Worm (Caenorhabditis elegans) whole organism, L4 larva: ENCODE measurements around the gene gem-1.

Experiments
- F44E2.7 ChIP-seq: fragments of 200-800 bp; sonication (Bioruptor generic); IDR thresholded peaks from 2 replicates; pipeline ENCODE4 v2.1.2; 2022; ENCODE audit warnings: missing genetic modification characterization, missing compliant biosample characterization
- Y75B8A.6 ChIP-seq: fragments of 200-800 bp; sonication (Bioruptor generic); IDR thresholded peaks from 2 replicates; pipeline ENCODE4 v1.3.6; 2022; ENCODE audit warnings: missing genetic modification reagents, missing genetic modification characterization, missing compliant biosample characterization
- attf-4 ChIP-seq: sonication (generic microtip); optimal IDR thresholded peaks from 3 replicates; lab custom pipeline; 2017; ENCODE audit warnings: missing biosample characterization, missing genetic modification characterization
- ceh-28 ChIP-seq: fragments of 150-350 bp; optimal IDR thresholded peaks from 2 replicates; lab custom pipeline; 2014; ENCODE audit warnings: missing biosample characterization, missing genetic modification reagents, missing genetic modification characterization
- ceh-32 ChIP-seq: sonication (generic microtip); optimal IDR thresholded peaks from 2 replicates; lab custom pipeline; 2016; ENCODE audit warnings: mild to moderate bottlenecking, missing genetic modification characterization, missing compliant biosample characterization; ENCODE audit not compliant: poor library complexity
- ceh-62 ChIP-seq: sonication (generic microtip); optimal IDR thresholded peaks from 2 replicates; lab custom pipeline; 2017; ENCODE audit warnings: missing biosample characterization, missing genetic modification characterization
- ces-1 ChIP-seq: fragments of 150-350 bp; sonication (generic microtip); optimal IDR thresholded peaks from 4 replicates; lab custom pipeline; 2014; ENCODE audit warnings: missing biosample characterization, missing genetic modification reagents, missing genetic modification characterization
- cey-2 ChIP-seq: sonication (generic microtip); optimal IDR thresholded peaks from 3 replicates; lab custom pipeline; 2017; ENCODE audit warnings: missing genetic modification characterization, mild to moderate bottlenecking, missing compliant biosample characterization, antibody characterized with exemption, borderline replicate concordance; ENCODE audit not compliant: insufficient read depth
- daf-16 ChIP-seq, 3 experiments: sonication (generic microtip); optimal IDR thresholded peaks; 2 replicates each; lab custom pipeline; 2016 to 2017; ENCODE audit warnings: missing genetic modification characterization in 3 of 3, missing genetic modification reagents in 3 of 3, mild to moderate bottlenecking in 2 of 3, missing compliant biosample characterization in 2 of 3, missing biosample characterization in 1 of 3, moderate library complexity in 1 of 3
- dmd-8 ChIP-seq: fragments of 200-800 bp; sonication (Bioruptor generic); IDR thresholded peaks from 2 replicates; pipeline ENCODE4 v1.3.6; 2022; ENCODE audit warnings: missing genetic modification characterization, missing compliant biosample characterization
- dmd-9 ChIP-seq: fragments of 200-800 bp; sonication (Bioruptor generic); IDR thresholded peaks from 2 replicates; pipeline ENCODE4 v1.3.6; 2022; ENCODE audit warnings: missing genetic modification reagents, missing genetic modification characterization, missing compliant biosample characterization
- dpl-1 ChIP-seq: fragments of 150-350 bp; optimal IDR thresholded peaks from 2 replicates; lab custom pipeline; 2014; ENCODE audit warnings: missing biosample characterization, missing genetic modification reagents, missing genetic modification characterization
- dve-1 ChIP-seq: sonication (generic microtip); optimal IDR thresholded peaks from 2 replicates; lab custom pipeline; 2017; ENCODE audit warnings: antibody characterized with exemption, mild to moderate bottlenecking, missing genetic modification characterization, missing compliant biosample characterization; ENCODE audit not compliant: insufficient read depth
- egl-43 ChIP-seq: fragments of 200-800 bp; sonication (Bioruptor generic); IDR thresholded peaks from 2 replicates; pipeline ENCODE4 v1.3.6; 2022; ENCODE audit warnings: missing genetic modification reagents, missing genetic modification characterization, missing compliant biosample characterization
- fkh-10 ChIP-seq: fragments of 150-350 bp; optimal IDR thresholded peaks from 2 replicates; lab custom pipeline; 2014; ENCODE audit warnings: missing biosample characterization, missing genetic modification reagents, missing genetic modification characterization
- fos-1 ChIP-seq: fragments of 150-350 bp; optimal IDR thresholded peaks from 2 replicates; lab custom pipeline; 2014; ENCODE audit warnings: missing biosample characterization, missing genetic modification characterization
- gei-8 ChIP-seq: fragments of 200-800 bp; sonication (Bioruptor generic); optimal IDR thresholded peaks from 2 replicates; lab custom pipeline; 2018; ENCODE audit warnings: mild to moderate bottlenecking, missing genetic modification characterization, missing compliant biosample characterization
- hlh-11 ChIP-seq: fragments of 200-800 bp; sonication (Bioruptor generic); optimal IDR thresholded peaks from 2 replicates; lab custom pipeline; 2018; ENCODE audit warnings: mild to moderate bottlenecking, missing genetic modification characterization, missing compliant biosample characterization
- hmg-1.1 ChIP-seq: fragments of 200-800 bp; sonication (Bioruptor generic); IDR thresholded peaks from 2 replicates; pipeline ENCODE4 v1.3.6; 2022; ENCODE audit warnings: missing genetic modification reagents, missing genetic modification characterization, missing compliant biosample characterization
- lin-38 ChIP-seq: fragments of 200-800 bp; sonication (Bioruptor generic); IDR thresholded peaks from 2 replicates; pipeline ENCODE4 v1.3.6; 2022; ENCODE audit warnings: missing genetic modification reagents, missing genetic modification characterization, missing compliant biosample characterization
- lir-3 ChIP-seq: sonication (generic microtip); optimal IDR thresholded peaks from 2 replicates; lab custom pipeline; 2016; ENCODE audit warnings: mild to moderate bottlenecking, missing genetic modification characterization, missing compliant biosample characterization
- lsy-2 ChIP-seq, 2 experiments: fragments of 150-350 bp in 1 of 2; sonication (generic microtip) in 1 of 2; optimal IDR thresholded peaks; 2 replicates each; lab custom pipeline; 2014 to 2017; ENCODE audit warnings: missing biosample characterization in 2 of 2, missing genetic modification characterization in 2 of 2
- madf-5 ChIP-seq, 2 experiments: fragments of 200-800 bp; sonication (Bioruptor generic); IDR thresholded peaks; 2 replicates each; pipeline ENCODE4 v1.3.6; 2022; ENCODE audit warnings: missing compliant biosample characterization in 2 of 2, missing genetic modification characterization in 2 of 2
- madf-9 ChIP-seq: fragments of 200-800 bp; sonication (Bioruptor generic); conservative IDR thresholded peaks from 2 replicates; pipeline ENCODE4 v1.3.6; 2022; ENCODE audit warnings: missing genetic modification reagents, missing genetic modification characterization, missing compliant biosample characterization
- mdl-1 ChIP-seq, 2 experiments: fragments of 150-350 bp in 1 of 2; sonication (generic microtip) in 1 of 2; optimal IDR thresholded peaks; 2 replicates each; lab custom pipeline; 2014 to 2017; ENCODE audit warnings: missing biosample characterization in 2 of 2, missing genetic modification characterization in 2 of 2
- mdt-29 ChIP-seq: fragments of 200-800 bp; sonication (Bioruptor generic); IDR thresholded peaks from 2 replicates; pipeline ENCODE4 v1.3.6; 2022; ENCODE audit warnings: missing genetic modification reagents, missing genetic modification characterization, missing compliant biosample characterization
- mep-1 ChIP-seq: fragments of 150-350 bp; sonication (generic microtip); optimal IDR thresholded peaks from 3 replicates; lab custom pipeline; 2014; ENCODE audit warnings: missing biosample characterization, missing genetic modification characterization
- mes-2 ChIP-seq: sonication (generic microtip); optimal IDR thresholded peaks from 2 replicates; lab custom pipeline; 2016; ENCODE audit warnings: missing genotype, mild to moderate bottlenecking, missing genetic modification characterization, missing compliant biosample characterization; ENCODE audit not compliant: poor library complexity, severe bottlenecking
- mxl-2 ChIP-seq: fragments of 200-800 bp; sonication (Bioruptor generic); conservative IDR thresholded peaks from 2 replicates; pipeline ENCODE4 v1.3.6; 2022; ENCODE audit warnings: missing genetic modification reagents, missing genetic modification characterization, missing compliant biosample characterization
- mxl-3 ChIP-seq: fragments of 200-800 bp; sonication (Bioruptor generic); optimal IDR thresholded peaks from 2 replicates; lab custom pipeline; 2018; ENCODE audit warnings: mild to moderate bottlenecking, missing genetic modification characterization, missing compliant biosample characterization
- nhr-10 ChIP-seq: fragments of 150-350 bp; optimal IDR thresholded peaks from 2 replicates; lab custom pipeline; 2014; ENCODE audit warnings: missing biosample characterization, missing genetic modification characterization
- nhr-102 ChIP-seq: sonication (generic microtip); optimal IDR thresholded peaks from 2 replicates; lab custom pipeline; 2016; ENCODE audit warnings: mild to moderate bottlenecking, missing genetic modification characterization, moderate library complexity, missing compliant biosample characterization
- nhr-11 ChIP-seq: fragments of 150-350 bp; optimal IDR thresholded peaks from 2 replicates; lab custom pipeline; 2014; ENCODE audit warnings: missing biosample characterization, missing genetic modification characterization
- nhr-237 ChIP-seq: sonication (generic microtip); optimal IDR thresholded peaks from 2 replicates; lab custom pipeline; 2017; ENCODE audit warnings: missing biosample characterization, missing genetic modification characterization
- nhr-48 ChIP-seq: sonication (generic microtip); optimal IDR thresholded peaks from 2 replicates; lab custom pipeline; 2016; ENCODE audit warnings: mild to moderate bottlenecking, missing genetic modification characterization, missing compliant biosample characterization
- nhr-6 ChIP-seq: fragments of 150-350 bp; optimal IDR thresholded peaks from 2 replicates; lab custom pipeline; 2014; ENCODE audit warnings: missing biosample characterization, missing genetic modification characterization
- pha-4 ChIP-seq, 2 experiments: fragments of 150-350 bp in 1 of 2; fragments of 200-800 bp in 1 of 2; sonication (Bioruptor generic) in 1 of 2; IDR thresholded peaks in 1 of 2; optimal IDR thresholded peaks in 1 of 2; 2 replicates each; pipeline versions ENCODE4 v1.3.6 to Lab custom; 2014 to 2022; ENCODE audit warnings: missing genetic modification characterization in 2 of 2, missing genetic modification reagents in 2 of 2, missing biosample characterization in 1 of 2, missing compliant biosample characterization in 1 of 2
- php-3 ChIP-seq: fragments of 200-800 bp; sonication (Bioruptor generic); IDR thresholded peaks from 2 replicates; pipeline ENCODE4 v1.3.6; 2022; ENCODE audit warnings: missing genetic modification reagents, missing genetic modification characterization, missing compliant biosample characterization
- pqm-1 ChIP-seq: sonication (generic microtip); optimal IDR thresholded peaks from 2 replicates; lab custom pipeline; 2017; ENCODE audit warnings: missing biosample characterization, missing genetic modification characterization
- rbr-2 ChIP-seq: sonication (generic microtip); optimal IDR thresholded peaks from 2 replicates; lab custom pipeline; 2016; ENCODE audit warnings: missing genotype, missing genetic modification characterization, missing compliant biosample characterization
- sdz-12 ChIP-seq: fragments of 200-800 bp; sonication (Bioruptor generic); optimal IDR thresholded peaks from 2 replicates; lab custom pipeline; 2018; ENCODE audit warnings: mild to moderate bottlenecking, missing genetic modification characterization, missing compliant biosample characterization
- spr-3 ChIP-seq: fragments of 200-800 bp; sonication (Bioruptor generic); optimal IDR thresholded peaks from 2 replicates; lab custom pipeline; 2018; ENCODE audit warnings: mild to moderate bottlenecking, missing genetic modification characterization, missing compliant biosample characterization
- unc-39 ChIP-seq: sonication (generic microtip); optimal IDR thresholded peaks from 2 replicates; lab custom pipeline; 2017; ENCODE audit warnings: missing biosample characterization, missing genetic modification characterization
- unc-62 ChIP-seq, 3 experiments: fragments of 150-350 bp in 1 of 3; sonication (generic microtip); optimal IDR thresholded peaks in 2 of 3; peaks in 1 of 3; 1 replicate in 1 of 3; 2 replicates in 2 of 3; lab custom pipeline; 2014 to 2017; ENCODE audit warnings: missing biosample characterization in 3 of 3, missing genetic modification characterization in 3 of 3, missing genetic modification reagents in 3 of 3, missing genotype in 1 of 3
- vab-7 ChIP-seq: fragments of 200-800 bp; sonication (Bioruptor generic); IDR thresholded peaks from 2 replicates; pipeline ENCODE4 v1.3.6; 2022; ENCODE audit warnings: missing genetic modification reagents, missing genetic modification characterization, missing compliant biosample characterization
- zfp-2 ChIP-seq: sonication (generic microtip); optimal IDR thresholded peaks from 2 replicates; lab custom pipeline; 2016; ENCODE audit warnings: mild to moderate bottlenecking, missing genetic modification characterization, missing compliant biosample characterization
- ztf-7 ChIP-seq: fragments of 150-350 bp; optimal IDR thresholded peaks from 2 replicates; lab custom pipeline; 2014; ENCODE audit warnings: missing biosample characterization, missing genetic modification characterization

Gene gem-1

DNA sequence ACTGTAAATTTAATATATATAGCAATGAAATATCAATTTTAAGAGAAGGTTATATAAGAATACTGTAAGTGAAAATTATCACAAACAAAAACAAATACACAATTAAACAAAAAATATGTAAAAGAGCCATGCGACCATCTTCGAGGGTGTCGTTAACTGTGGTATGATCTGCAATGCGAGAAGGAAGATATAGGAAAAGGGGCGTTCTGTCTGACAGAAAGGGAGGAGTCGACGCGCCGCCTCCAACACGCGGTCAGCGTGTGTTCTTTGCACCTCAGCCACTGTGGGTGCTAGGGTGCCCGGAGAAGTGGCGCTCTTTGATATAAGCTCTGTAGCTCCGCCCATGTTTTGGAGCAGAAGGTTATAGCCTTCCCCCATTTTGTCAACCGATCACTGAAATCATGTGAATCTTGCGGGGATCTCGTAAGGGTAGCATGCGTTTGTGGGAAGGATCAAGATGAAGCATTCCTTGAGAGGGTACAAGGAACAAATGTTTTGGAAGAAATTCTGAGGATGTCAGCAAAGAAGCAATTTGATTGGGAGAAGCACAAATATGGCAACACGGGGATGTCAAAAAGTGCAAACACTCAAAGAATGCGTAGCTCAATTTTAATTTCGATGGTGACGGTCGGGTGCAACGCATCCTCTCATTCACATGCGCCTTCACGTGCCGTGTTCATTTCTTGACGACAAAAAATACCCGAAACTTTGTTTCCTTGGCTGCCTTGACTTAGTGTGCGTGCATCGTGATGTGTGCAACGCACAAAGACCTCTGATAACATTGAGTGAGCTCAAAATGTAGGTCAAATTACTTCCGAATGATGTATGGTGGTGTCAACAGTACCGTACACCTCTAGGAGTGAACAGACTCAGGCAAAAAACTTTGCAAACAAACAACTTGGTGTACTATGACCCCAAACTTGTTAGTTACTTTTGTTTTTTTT, 25.7 kb downstream of the gem-1 start, which contains the start of gene mxl-3 (continued):
- TF ChIP-seq nhr-102 = no peak
- no peak for TF ChIP-seq zfp-2 (tag; lab: Kevin White, UChicago)
- peak; percentile 78 for TF ChIP-seq php-3 (GFP tag; lab: Robert Waterston, UW)
- TF ChIP-seq dmd-8 (GFP tag; lab: Robert Waterston, UW) = no peak
- TF ChIP-seq attf-4 (tag; lab: Kevin White, UChicago) = no peak
- no peak for TF ChIP-seq Y75B8A.6 (GFP tag; lab: Robert Waterston, UW)
- peak; percentile 73 for TF ChIP-seq mep-1
- no peak for TF ChIP-seq ceh-28 (tag; lab: Kevin White, UChicago)
- no peak for TF ChIP-seq rbr-2
- peak; percentile 97 for TF ChIP-seq mxl-3 (GFP tag; lab: Kevin White, UChicago)
- no peak for TF ChIP-seq ces-1 (GFP tag; lab: Kevin White, UChicago)
- TF ChIP-seq pha-4 (GFP tag; IDR thresholded peaks at IDR 0.05; lab: Robert Waterston, UW) = no peak
- TF ChIP-seq pha-4 (tag; optimal IDR thresholded peaks at IDR 0.05; lab: Kevin White, UChicago) = no peak
- TF ChIP-seq nhr-11 (tag; lab: Kevin White, UChicago) = peak; percentile 71
- TF ChIP-seq fos-1 (tag; lab: Kevin White, UChicago) = no peak
- TF ChIP-seq lsy-2 (tag; optimal IDR thresholded peaks at IDR 0.05; lab: Kevin White, UChicago) = peak in 1 of 2 experiments; percentile 65
- TF ChIP-seq nhr-237 (tag; lab: Kevin White, UChicago) = no peak
- TF ChIP-seq mxl-2 (GFP tag; lab: Robert Waterston, UW) = peak; percentile 98
- TF ChIP-seq hmg-1.1 (GFP tag; lab: Robert Waterston, UW) = peak; percentile 32; the same call in 1 of the 2 replicates
- no peak for TF ChIP-seq ztf-7 (tag; lab: Kevin White, UChicago)
- no peak for TF ChIP-seq unc-39 (tag; lab: Kevin White, UChicago)
- 0 out of 2 replicates have a peak, but pooled peaks have one; percentile 19 for TF ChIP-seq madf-9 (GFP tag; lab: Robert Waterston, UW)
- TF ChIP-seq ceh-32 (tag; lab: Kevin White, UChicago) = no peak
- peak; percentile 36 for TF ChIP-seq nhr-6 (tag; lab: Kevin White, UChicago)
- peak; percentile 54 for TF ChIP-seq hlh-11 (tag; lab: Kevin White, UChicago)
- TF ChIP-seq lir-3 (tag; lab: Kevin White, UChicago) = no peak
- no peak for TF ChIP-seq F44E2.7
- no peak for TF ChIP-seq fkh-10 (GFP tag; lab: Kevin White, UChicago)
- no peak for TF ChIP-seq madf-5 (GFP tag; IDR thresholded peaks at IDR 0.05; lab: Robert Waterston, UW)
- TF ChIP-seq nhr-10 (tag; lab: Kevin White, UChicago) = no peak
- no peak for TF ChIP-seq gei-8
- peak in 1 of 2 experiments; percentile 27 for TF ChIP-seq daf-16 (GFP tag; optimal IDR thresholded peaks at IDR 0.05; lab: Kevin White, UChicago)
- peak; percentile 88 for TF ChIP-seq daf-16 (tag; optimal IDR thresholded peaks at IDR 0.05; lab: Kevin White, UChicago)
- TF ChIP-seq lin-38 (GFP tag; lab: Robert Waterston, UW) = no peak
- peak; percentile 44 for TF ChIP-seq mes-2
- TF ChIP-seq dve-1 = peak; percentile 65
- TF ChIP-seq egl-43 = no peak
- peak in 1 of 2 experiments; percentile 40 for TF ChIP-seq mdl-1 (tag; optimal IDR thresholded peaks at IDR 0.05; lab: Kevin White, UChicago)
- TF ChIP-seq vab-7 (GFP tag; lab: Robert Waterston, UW) = no peak
- no peak for TF ChIP-seq ceh-62 (tag; lab: Kevin White, UChicago)
- TF ChIP-seq sdz-12 (GFP tag; lab: Kevin White, UChicago) = no peak
- no peak for TF ChIP-seq dpl-1
- peak; percentile 66 for TF ChIP-seq mdt-29
- TF ChIP-seq nhr-48 (tag; lab: Kevin White, UChicago) = peak; percentile 84
- no peak for TF ChIP-seq pqm-1 (tag; lab: Kevin White, UChicago)
- no peak for TF ChIP-seq cey-2 (tag; lab: Kevin White, UChicago)
- no peak for TF ChIP-seq unc-62 (GFP tag; optimal IDR thresholded peaks at IDR 0.05 in 1 of 2; lab: Kevin White, UChicago)
- TF ChIP-seq unc-62 (tag; optimal IDR thresholded peaks at IDR 0.05; lab: Kevin White, UChicago) = no peak
- no peak for TF ChIP-seq dmd-9 (GFP tag; lab: Robert Waterston, UW)
- no peak for TF ChIP-seq spr-3 (GFP tag; lab: Kevin White, UChicago)
